Worm (Caenorhabditis elegans) whole organism, L1 larva: Measurements from ENCODE around the gene mihp-2.

Experiments
- C04F5.9 ChIP-seq: sonication (generic microtip); optimal IDR thresholded peaks from 2 replicates; lab custom pipeline; 2016; ENCODE audit warnings: missing genetic modification characterization, missing compliant biosample characterization
- C34B4.2 ChIP-seq: sonication (generic microtip); optimal IDR thresholded peaks from 2 replicates; lab custom pipeline; 2017; ENCODE audit warnings: mild to moderate bottlenecking, missing genetic modification characterization, missing compliant biosample characterization
- Y116A8C.19 ChIP-seq: sonication (generic microtip); optimal IDR thresholded peaks from 2 replicates; lab custom pipeline; 2016; ENCODE audit warnings: missing compliant biosample characterization, missing genetic modification characterization, borderline replicate concordance
- aha-1 ChIP-seq: fragments of 150-350 bp; optimal IDR thresholded peaks from 2 replicates; lab custom pipeline; 2014; ENCODE audit warnings: missing biosample characterization, missing genetic modification characterization
- aly-2 ChIP-seq: fragments of 150-350 bp; optimal IDR thresholded peaks from 2 replicates; lab custom pipeline; 2014; ENCODE audit warnings: missing biosample characterization, missing genetic modification characterization
- ama-1 ChIP-seq: fragments of 150-350 bp; optimal IDR thresholded peaks from 2 replicates; lab custom pipeline; 2014
- ceh-63 ChIP-seq: fragments of 200-800 bp; sonication (Bioruptor generic); optimal IDR thresholded peaks from 2 replicates; lab custom pipeline; 2018; ENCODE audit warnings: mild to moderate bottlenecking, missing genetic modification characterization, missing compliant biosample characterization
- ceh-88 ChIP-seq: fragments of 200-800 bp; sonication (Bioruptor generic); IDR thresholded peaks from 2 replicates; pipeline ENCODE4 v1.3.6; 2022; ENCODE audit warnings: missing genetic modification characterization, missing compliant biosample characterization
- ces-1 ChIP-seq: fragments of 150-350 bp; optimal IDR thresholded peaks from 2 replicates; lab custom pipeline; 2014; ENCODE audit warnings: missing biosample characterization, missing genetic modification reagents, missing genetic modification characterization
- dpl-1 ChIP-seq, 3 experiments: fragments of 150-350 bp in 2 of 3; sonication (generic microtip) in 1 of 3; optimal IDR thresholded peaks; 2 replicates each; lab custom pipeline; 2014 to 2017; ENCODE audit warnings: missing biosample characterization in 3 of 3, missing genetic modification characterization in 3 of 3, missing genetic modification reagents in 3 of 3
- dsc-1 ChIP-seq: sonication (generic microtip); optimal IDR thresholded peaks from 2 replicates; lab custom pipeline; 2016; ENCODE audit warnings: mild to moderate bottlenecking, missing genetic modification characterization, missing compliant biosample characterization
- efl-1 ChIP-seq, 4 experiments: fragments of 150-350 bp; optimal IDR thresholded peaks in 3 of 4; peaks in 1 of 4; 1 replicate in 1 of 4; 2 replicates in 3 of 4; lab custom pipeline; 2014; ENCODE audit warnings: missing biosample characterization in 2 of 4, missing genetic modification characterization in 2 of 4, missing genetic modification reagents in 2 of 4
- egl-27 ChIP-seq, 2 experiments: fragments of 150-350 bp in 1 of 2; sonication (generic microtip); optimal IDR thresholded peaks; 3 replicates each; lab custom pipeline; 2017 to 2018; ENCODE audit warnings: missing biosample characterization in 2 of 2, missing genetic modification characterization in 2 of 2, missing genetic modification reagents in 2 of 2
- elt-2 ChIP-seq: sonication (generic microtip); optimal IDR thresholded peaks from 2 replicates; lab custom pipeline; 2016; ENCODE audit warnings: missing genetic modification characterization, mild to moderate bottlenecking, inconsistent platforms, missing compliant biosample characterization, missing genetic modification reagents
- elt-3 ChIP-seq, 6 experiments: fragments of 150-350 bp in 1 of 6; sonication (generic microtip); optimal IDR thresholded peaks; 2 replicates each; lab custom pipeline; 2017 to 2018; ENCODE audit warnings: missing biosample characterization in 6 of 6, missing genetic modification characterization in 6 of 6, inconsistent platforms in 1 of 6
- ets-5 ChIP-seq: fragments of 200-800 bp; sonication (Bioruptor generic); IDR thresholded peaks from 2 replicates; pipeline ENCODE4 v1.3.6; 2022; ENCODE audit warnings: missing genetic modification characterization, missing compliant biosample characterization
- fkh-10 ChIP-seq: sonication (generic microtip); optimal IDR thresholded peaks from 2 replicates; lab custom pipeline; 2017; ENCODE audit warnings: missing biosample characterization, missing genetic modification reagents, missing genetic modification characterization
- fos-1 ChIP-seq: fragments of 150-350 bp; optimal IDR thresholded peaks from 2 replicates; lab custom pipeline; 2014; ENCODE audit warnings: missing biosample characterization, missing genetic modification characterization
- hlh-17 ChIP-seq: fragments of 200-800 bp; sonication (Bioruptor generic); optimal IDR thresholded peaks from 2 replicates; lab custom pipeline; 2018; ENCODE audit warnings: missing genetic modification characterization, mild to moderate bottlenecking, missing compliant biosample characterization, moderate library complexity, borderline replicate concordance
- hlh-4 ChIP-seq: sonication (generic microtip); optimal IDR thresholded peaks from 2 replicates; lab custom pipeline; 2016; ENCODE audit warnings: mild to moderate bottlenecking, missing genetic modification characterization, missing compliant biosample characterization
- hpl-2 ChIP-seq: fragments of 150-350 bp; optimal IDR thresholded peaks from 2 replicates; lab custom pipeline; 2014; ENCODE audit warnings: missing biosample characterization, missing genetic modification reagents, missing genetic modification characterization
- jun-1 ChIP-seq: fragments of 150-350 bp; optimal IDR thresholded peaks from 2 replicates; lab custom pipeline; 2014; ENCODE audit warnings: missing biosample characterization, missing genetic modification reagents, missing genetic modification characterization
- lin-13 ChIP-seq: fragments of 150-350 bp; optimal IDR thresholded peaks from 2 replicates; lab custom pipeline; 2014; ENCODE audit warnings: missing biosample characterization, missing genetic modification reagents, missing genetic modification characterization
- lin-14 ChIP-seq: fragments of 200-800 bp; sonication (Bioruptor generic); optimal IDR thresholded peaks from 2 replicates; lab custom pipeline; 2018; ENCODE audit warnings: mild to moderate bottlenecking, missing genetic modification characterization, moderate library complexity, missing compliant biosample characterization
- lin-15B ChIP-seq: fragments of 150-350 bp; sonication (generic microtip); optimal IDR thresholded peaks from 3 replicates; lab custom pipeline; 2014; ENCODE audit warnings: missing biosample characterization, missing genetic modification characterization
- lin-35 ChIP-seq, 2 experiments: fragments of 150-350 bp; optimal IDR thresholded peaks; 2 replicates each; lab custom pipeline; 2014; ENCODE audit warnings: missing biosample characterization in 2 of 2, missing genetic modification characterization in 2 of 2, missing genetic modification reagents in 2 of 2
- mdl-1 ChIP-seq, 2 experiments: fragments of 150-350 bp; optimal IDR thresholded peaks; 2 replicates each; lab custom pipeline; 2014 to 2017; ENCODE audit warnings: missing biosample characterization in 2 of 2, missing genetic modification characterization in 2 of 2, inconsistent platforms in 1 of 2
- mef-2 ChIP-seq: fragments of 150-350 bp; optimal IDR thresholded peaks from 2 replicates; lab custom pipeline; 2014; ENCODE audit warnings: missing biosample characterization, missing genetic modification characterization
- nhr-20 ChIP-seq: sonication (generic microtip); optimal IDR thresholded peaks from 2 replicates; lab custom pipeline; 2016; ENCODE audit warnings: mild to moderate bottlenecking, missing genetic modification characterization, missing compliant biosample characterization
- nhr-47 ChIP-seq: sonication (generic microtip); optimal IDR thresholded peaks from 2 replicates; lab custom pipeline; 2016; ENCODE audit warnings: mild to moderate bottlenecking, missing genetic modification characterization, moderate library complexity, missing compliant biosample characterization
- nhr-76 ChIP-seq: sonication (generic microtip); optimal IDR thresholded peaks from 2 replicates; lab custom pipeline; 2017; ENCODE audit warnings: missing biosample characterization, missing genetic modification characterization
- nhr-84 ChIP-seq: sonication (generic microtip); optimal IDR thresholded peaks from 2 replicates; lab custom pipeline; 2017; ENCODE audit warnings: missing biosample characterization, missing genetic modification characterization
- nhr-85 ChIP-seq: sonication (generic microtip); peaks from one replicate; lab custom pipeline; 2016; ENCODE audit warnings: missing genetic modification characterization, inconsistent platforms, missing compliant biosample characterization
- nhr-90 ChIP-seq: sonication (generic microtip); optimal IDR thresholded peaks from 2 replicates; lab custom pipeline; 2016; ENCODE audit warnings: mild to moderate bottlenecking, missing genetic modification characterization, missing compliant biosample characterization; ENCODE audit not compliant: poor library complexity
- pax-3 ChIP-seq: fragments of 200-800 bp; sonication (Bioruptor generic); optimal IDR thresholded peaks from 2 replicates; lab custom pipeline; 2018; ENCODE audit warnings: mild to moderate bottlenecking, missing genetic modification characterization, moderate library complexity, missing compliant biosample characterization
- sox-4 ChIP-seq: sonication (generic microtip); optimal IDR thresholded peaks from 2 replicates; lab custom pipeline; 2016; ENCODE audit warnings: missing genetic modification characterization, missing compliant biosample characterization
- sptf-1 ChIP-seq: fragments of 150-350 bp; optimal IDR thresholded peaks from 2 replicates; lab custom pipeline; 2014; ENCODE audit warnings: missing biosample characterization, missing genetic modification characterization
- swsn-7 ChIP-seq: sonication (generic microtip); optimal IDR thresholded peaks from 2 replicates; lab custom pipeline; 2016; ENCODE audit warnings: missing genetic modification characterization, missing compliant biosample characterization
- tbx-2 ChIP-seq: sonication (generic microtip); optimal IDR thresholded peaks from 2 replicates; lab custom pipeline; 2016; ENCODE audit warnings: missing genetic modification characterization, missing compliant biosample characterization
- unc-30 ChIP-seq: sonication (generic microtip); optimal IDR thresholded peaks from 2 replicates; lab custom pipeline; 2017; ENCODE audit warnings: missing biosample characterization, missing genetic modification characterization
- unc-98 ChIP-seq: fragments of 200-800 bp; sonication (Bioruptor generic); IDR thresholded peaks from 2 replicates; pipeline ENCODE4 v1.3.6; 2022; ENCODE audit warnings: missing genetic modification characterization, missing compliant biosample characterization
- zip-4 ChIP-seq: fragments of 200-800 bp; sonication (Bioruptor generic); optimal IDR thresholded peaks from 2 replicates; lab custom pipeline; 2018; ENCODE audit warnings: mild to moderate bottlenecking, missing genetic modification characterization, moderate library complexity, missing compliant biosample characterization
- ztf-11 ChIP-seq, 2 experiments: sonication (generic microtip); optimal IDR thresholded peaks; 2 replicates each; lab custom pipeline; 2016 to 2017; ENCODE audit warnings: missing genetic modification characterization in 2 of 2, missing biosample characterization in 1 of 2, missing compliant biosample characterization in 1 of 2

Gene mihp-2

DNA sequence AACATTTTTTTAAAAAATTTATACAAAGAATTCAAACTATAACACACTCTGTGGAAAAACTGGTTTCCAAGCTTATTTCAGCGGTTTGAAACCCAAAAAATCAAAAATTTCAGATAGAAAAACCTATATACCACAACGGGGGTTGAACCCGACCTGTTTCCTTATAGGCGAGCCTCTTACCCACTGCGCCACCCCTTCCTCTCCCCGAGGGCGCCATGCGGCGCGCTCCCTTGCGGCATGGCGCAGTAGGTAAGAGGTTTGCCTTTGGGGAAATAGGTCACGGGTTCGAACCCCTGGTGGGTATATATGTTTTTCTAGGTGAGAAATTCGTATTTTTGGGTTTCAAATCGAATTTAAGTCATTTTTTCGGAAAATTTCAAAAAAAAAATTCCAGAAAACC lies 9.5 kb downstream of the mihp-2 start:
- no peak for TF ChIP-seq hlh-4
- no peak for TF ChIP-seq jun-1 (tag; lab: Kevin White, UChicago)
- no peak for TF ChIP-seq ceh-88 (GFP tag; lab: Robert Waterston, UW)
- TF ChIP-seq hlh-17: no peak
- TF ChIP-seq lin-15B: no peak
- TF ChIP-seq efl-1 (optimal IDR thresholded peaks at IDR 0.05; lab: Kevin White, UChicago): no peak
- peak in 1 of 2 experiments; percentile 24 for TF ChIP-seq efl-1 (GFP tag; optimal IDR thresholded peaks at IDR 0.05 in 1 of 2; lab: Kevin White, UChicago)
- no peak for TF ChIP-seq dpl-1 (GFP tag; optimal IDR thresholded peaks at IDR 0.05; lab: Kevin White, UChicago)
- TF ChIP-seq, all 84 proteins: peak for 1

DNA sequence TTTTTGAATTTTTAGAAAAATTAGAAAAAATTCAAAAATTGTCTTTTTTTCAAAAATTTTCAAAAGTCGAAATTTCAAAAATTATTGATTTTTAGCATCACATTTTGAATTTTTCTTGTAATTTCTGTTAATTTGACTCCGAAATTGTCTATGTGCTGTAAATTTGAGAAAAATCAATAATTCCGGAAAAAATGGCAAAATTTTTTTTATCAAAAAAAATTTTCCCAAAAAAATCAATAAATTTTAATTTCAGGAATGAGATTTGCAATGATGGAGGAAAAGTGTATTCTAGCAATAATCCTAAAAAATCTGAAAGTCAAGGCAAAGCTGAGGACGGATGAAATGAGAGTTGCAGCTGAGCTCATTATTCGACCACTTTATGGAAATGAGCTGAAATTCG lies 13.8 kb downstream of the mihp-2 start:
- TF ChIP-seq mdl-1 (tag; optimal IDR thresholded peaks at IDR 0.05; lab: Kevin White, UChicago) (no peak), efl-1 (optimal IDR thresholded peaks at IDR 0.05; lab: Kevin White, UChicago) (no peak), efl-1 (GFP tag; optimal IDR thresholded peaks at IDR 0.05 in 1 of 2; lab: Kevin White, UChicago) (peak in 1 of 2 experiments; percentile 70)

DNA sequence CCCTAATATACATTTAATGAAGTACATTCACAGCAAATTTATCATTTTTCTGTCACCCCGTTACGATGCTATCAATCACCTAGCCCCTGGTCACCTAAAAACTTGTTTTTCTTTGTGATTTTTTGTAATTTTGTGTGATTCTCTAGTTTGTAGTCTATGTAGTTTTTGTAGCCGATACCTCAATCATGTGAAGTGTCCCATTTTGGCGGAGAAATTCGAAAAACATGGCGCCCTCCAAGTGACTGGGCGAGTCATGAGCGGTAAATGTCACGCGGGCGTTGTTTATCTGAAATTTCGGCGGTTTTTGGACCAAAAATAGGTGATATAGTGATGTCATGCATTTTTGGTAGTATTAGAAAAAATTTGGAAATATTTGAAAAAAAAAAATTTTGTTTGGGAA lies 27.2 kb downstream of the mihp-2 start:
- peak; percentile 63 for TF ChIP-seq nhr-85 (tag; lab: Kevin White, UChicago)
- peak; percentile 34 for TF ChIP-seq nhr-20 (tag; lab: Kevin White, UChicago)
- TF ChIP-seq nhr-84: no peak
- TF ChIP-seq hpl-2 (GFP tag; lab: Kevin White, UChicago): no peak
- no peak for TF ChIP-seq elt-2 (tag; lab: Kevin White, UChicago)
- TF ChIP-seq lin-35 (GFP tag; optimal IDR thresholded peaks at IDR 0.05; lab: Kevin White, UChicago): peak in 1 of 2 experiments; percentile 15
- TF ChIP-seq C34B4.2 (tag; lab: Kevin White, UChicago): no peak
- TF ChIP-seq ama-1: no peak
- no peak for TF ChIP-seq fkh-10

DNA sequence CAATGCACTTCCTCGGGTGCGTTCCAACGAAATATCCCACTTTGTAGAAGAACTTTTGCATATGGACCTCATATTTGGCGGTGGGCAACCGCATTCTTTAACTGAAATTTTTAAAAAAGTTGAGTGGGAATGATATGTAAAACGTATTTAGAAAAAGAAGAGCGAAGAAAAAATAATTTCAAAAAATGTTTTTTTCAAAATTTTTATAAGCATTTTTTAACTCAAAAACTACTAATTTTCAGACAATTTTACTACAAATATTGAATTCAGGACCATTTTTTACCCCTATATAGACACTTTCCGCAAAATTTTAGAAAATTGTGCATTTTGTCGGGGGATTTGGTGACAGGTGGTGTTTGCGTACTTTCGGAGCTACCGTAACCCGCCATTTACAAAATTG lies 27.7 kb downstream of the mihp-2 start, which contains the start of gene ptr-22:
TSS of gene ptr-22 (minus strand) at position 101 of the 400 bp plus-strand sequence.
- no peak for TF ChIP-seq tbx-2 (tag; lab: Kevin White, UChicago)
- no peak for TF ChIP-seq ceh-63 (GFP tag; lab: Kevin White, UChicago)
- TF ChIP-seq ets-5 (GFP tag; lab: Robert Waterston, UW): no peak
- no peak for TF ChIP-seq unc-98 (GFP tag; lab: Robert Waterston, UW)

DNA sequence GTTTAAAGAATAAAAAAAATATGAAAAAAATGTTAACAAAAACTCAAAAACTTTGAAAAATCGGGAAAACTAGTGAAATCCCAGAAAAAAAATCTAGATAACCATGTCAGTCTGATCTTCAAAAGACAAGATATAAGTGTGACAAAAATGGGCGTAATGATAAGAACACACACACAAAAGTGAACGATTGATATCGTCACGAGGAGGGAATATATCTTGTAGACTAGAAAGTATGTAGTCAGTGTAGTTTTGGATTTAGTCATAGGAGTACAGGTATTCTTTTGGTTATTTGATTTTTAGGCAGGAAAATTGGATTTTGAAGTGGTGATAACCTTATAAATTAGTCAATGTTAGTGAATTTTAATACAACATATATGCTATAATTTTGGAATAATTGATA lies 31.0 kb downstream of the mihp-2 start:
- TF ChIP-seq sox-4 (tag; lab: Kevin White, UChicago): no peak
- peak; percentile 67 for TF ChIP-seq nhr-20 (tag; lab: Kevin White, UChicago)
- TF ChIP-seq mef-2 (tag; lab: Kevin White, UChicago): no peak
- TF ChIP-seq pax-3 (tag; lab: Kevin White, UChicago): no peak
- TF ChIP-seq lin-13 (GFP tag; lab: Kevin White, UChicago): no peak
- TF ChIP-seq zip-4: no peak
- no peak for TF ChIP-seq mdl-1 (tag; optimal IDR thresholded peaks at IDR 0.05; lab: Kevin White, UChicago)
- TF ChIP-seq efl-1 (optimal IDR thresholded peaks at IDR 0.05; lab: Kevin White, UChicago): no peak
- peak in 1 of 2 experiments; percentile 11 for TF ChIP-seq efl-1 (GFP tag; optimal IDR thresholded peaks at IDR 0.05 in 1 of 2; lab: Kevin White, UChicago)
- TF ChIP-seq elt-3 (tag; optimal IDR thresholded peaks at IDR 0.05; lab: Kevin White, UChicago): peak in 1 of 6 experiments; percentile 49
- TF ChIP-seq swsn-7 (tag; lab: Kevin White, UChicago): no peak
- TF ChIP-seq nhr-85 (tag; lab: Kevin White, UChicago): peak; percentile 12
- no peak for TF ChIP-seq nhr-90
- TF ChIP-seq egl-27 (tag; optimal IDR thresholded peaks at IDR 0.05; lab: Kevin White, UChicago): no peak
- no peak for TF ChIP-seq Y116A8C.19 (tag; lab: Kevin White, UChicago)
- TF ChIP-seq hpl-2 (GFP tag; lab: Kevin White, UChicago): no peak
- no peak for TF ChIP-seq C04F5.9 (tag; lab: Kevin White, UChicago)
- TF ChIP-seq C34B4.2 (tag; lab: Kevin White, UChicago): no peak
- TF ChIP-seq hlh-17: no peak
- no peak for TF ChIP-seq fos-1 (tag; lab: Kevin White, UChicago)
- TF ChIP-seq sptf-1 (tag; lab: Kevin White, UChicago): no peak
- TF ChIP-seq dsc-1 (tag; lab: Kevin White, UChicago): no peak
- TF ChIP-seq hlh-4: no peak
- no peak for TF ChIP-seq ztf-11 (tag; optimal IDR thresholded peaks at IDR 0.05; lab: Kevin White, UChicago)
- TF ChIP-seq nhr-76: no peak
- no peak for TF ChIP-seq aly-2
- no peak for TF ChIP-seq tbx-2 (tag; lab: Kevin White, UChicago)
- no peak for TF ChIP-seq aha-1
- TF ChIP-seq ces-1: no peak
- no peak for TF ChIP-seq nhr-47 (tag; lab: Kevin White, UChicago)
- TF ChIP-seq lin-14 (GFP tag; lab: Kevin White, UChicago): no peak
- no peak for TF ChIP-seq unc-30 (tag; lab: Kevin White, UChicago)
